Worm (Caenorhabditis elegans) whole organism, L3 larva: Measurements from ENCODE around the gene hst-3.1.
A peak's percentile ranks its signal among the peaks of the same experiment; 100 is the strongest.

Experiments
- R02D3.7 ChIP-seq: fragments of 150-350 bp; optimal IDR thresholded peaks from 2 replicates; lab custom pipeline; 2014; ENCODE audit warnings: missing biosample characterization, missing genetic modification characterization
- aly-2 ChIP-seq: fragments of 150-350 bp; optimal IDR thresholded peaks from 2 replicates; lab custom pipeline; 2014; ENCODE audit warnings: missing biosample characterization, missing genetic modification characterization
- ama-1 ChIP-seq: fragments of 150-350 bp; optimal IDR thresholded peaks from 2 replicates; lab custom pipeline; 2018
- ceh-28 ChIP-seq: fragments of 150-350 bp; optimal IDR thresholded peaks from 2 replicates; lab custom pipeline; 2014; ENCODE audit warnings: missing biosample characterization, missing genetic modification reagents, missing genetic modification characterization
- daf-12 ChIP-seq: fragments of 150-350 bp; optimal IDR thresholded peaks from 2 replicates; lab custom pipeline; 2014; ENCODE audit warnings: missing biosample characterization, missing genetic modification reagents, missing genetic modification characterization
- egl-5 ChIP-seq: fragments of 150-350 bp; optimal IDR thresholded peaks from 2 replicates; lab custom pipeline; 2017; ENCODE audit warnings: missing biosample characterization, missing genetic modification reagents, missing genetic modification characterization, inconsistent platforms
- elt-1 ChIP-seq: fragments of 150-350 bp; optimal IDR thresholded peaks from 2 replicates; lab custom pipeline; 2014; ENCODE audit warnings: missing biosample characterization, missing genetic modification characterization
- elt-3 ChIP-seq, 3 experiments: fragments of 150-350 bp in 1 of 3; sonication (generic microtip) in 2 of 3; optimal IDR thresholded peaks; 2 replicates in 2 of 3; 4 replicates in 1 of 3; lab custom pipeline; 2014 to 2017; ENCODE audit warnings: missing biosample characterization in 3 of 3, missing genetic modification characterization in 3 of 3
- eor-1 ChIP-seq, 2 experiments: fragments of 150-350 bp; optimal IDR thresholded peaks; 2 replicates each; lab custom pipeline; 2014 to 2018; ENCODE audit warnings: missing biosample characterization in 2 of 2, missing genetic modification characterization in 2 of 2
- fkh-10 ChIP-seq: sonication (generic microtip); optimal IDR thresholded peaks from 2 replicates; lab custom pipeline; 2017; ENCODE audit warnings: missing biosample characterization, missing genetic modification reagents, missing genetic modification characterization
- fkh-2 ChIP-seq: fragments of 150-350 bp; optimal IDR thresholded peaks from 2 replicates; lab custom pipeline; 2014; ENCODE audit warnings: missing biosample characterization, missing genetic modification reagents, missing genetic modification characterization
- hmg-11 ChIP-seq: sonication (generic microtip); optimal IDR thresholded peaks from 2 replicates; lab custom pipeline; 2016; ENCODE audit warnings: missing genetic modification characterization, missing compliant biosample characterization
- jun-1 ChIP-seq: fragments of 150-350 bp; optimal IDR thresholded peaks from 2 replicates; lab custom pipeline; 2014; ENCODE audit warnings: missing biosample characterization, missing genetic modification reagents, missing genetic modification characterization
- lin-15B ChIP-seq: fragments of 150-350 bp; optimal IDR thresholded peaks from 2 replicates; lab custom pipeline; 2014; ENCODE audit warnings: missing biosample characterization, missing genetic modification characterization
- mml-1 ChIP-seq: fragments of 150-350 bp; sonication (generic microtip); optimal IDR thresholded peaks from 3 replicates; lab custom pipeline; 2014; ENCODE audit warnings: missing biosample characterization, missing genetic modification characterization
- nfya-1 ChIP-seq: sonication (generic microtip); optimal IDR thresholded peaks from 2 replicates; lab custom pipeline; 2017; ENCODE audit warnings: missing genetic modification characterization, mild to moderate bottlenecking, missing compliant biosample characterization, antibody characterized with exemption, moderate library complexity; ENCODE audit not compliant: insufficient read depth
- nhr-11 ChIP-seq: fragments of 150-350 bp; optimal IDR thresholded peaks from 2 replicates; lab custom pipeline; 2014; ENCODE audit warnings: missing biosample characterization, missing genetic modification characterization
- nhr-12 ChIP-seq: fragments of 150-350 bp; optimal IDR thresholded peaks from 2 replicates; lab custom pipeline; 2014; ENCODE audit warnings: missing biosample characterization, missing genetic modification characterization
- nhr-23 ChIP-seq: fragments of 150-350 bp; optimal IDR thresholded peaks from 2 replicates; lab custom pipeline; 2014; ENCODE audit warnings: missing biosample characterization, missing genetic modification reagents, missing genetic modification characterization
- nhr-25 ChIP-seq: sonication (generic microtip); optimal IDR thresholded peaks from 2 replicates; lab custom pipeline; 2017; ENCODE audit warnings: missing biosample characterization, missing genetic modification characterization
- nhr-28 ChIP-seq: fragments of 150-350 bp; optimal IDR thresholded peaks from 2 replicates; lab custom pipeline; 2014; ENCODE audit warnings: missing biosample characterization, missing genetic modification characterization
- nhr-67 ChIP-seq: fragments of 150-350 bp; optimal IDR thresholded peaks from 2 replicates; lab custom pipeline; 2014; ENCODE audit warnings: missing biosample characterization, missing genetic modification characterization
- nhr-76 ChIP-seq: fragments of 150-350 bp; sonication (generic microtip); optimal IDR thresholded peaks from 5 replicates; lab custom pipeline; 2014; ENCODE audit warnings: missing biosample characterization, missing genetic modification characterization
- nhr-77 ChIP-seq: fragments of 150-350 bp; optimal IDR thresholded peaks from 2 replicates; lab custom pipeline; 2014; ENCODE audit warnings: missing biosample characterization, missing genetic modification characterization
- sea-2 ChIP-seq: fragments of 150-350 bp; sonication (generic microtip); optimal IDR thresholded peaks from 4 replicates; lab custom pipeline; 2014; ENCODE audit warnings: missing biosample characterization, missing genetic modification reagents, missing genetic modification characterization
- snpc-4 ChIP-seq: fragments of 150-350 bp; optimal IDR thresholded peaks from 2 replicates; lab custom pipeline; 2014; ENCODE audit warnings: missing biosample characterization, missing genetic modification characterization
- tbx-2 ChIP-seq: sonication (generic microtip); optimal IDR thresholded peaks from 2 replicates; lab custom pipeline; 2016; ENCODE audit warnings: mild to moderate bottlenecking, missing genetic modification characterization, missing compliant biosample characterization
- unc-62 ChIP-seq: fragments of 150-350 bp; sonication (generic microtip); optimal IDR thresholded peaks from 4 replicates; lab custom pipeline; 2014; ENCODE audit warnings: missing biosample characterization, missing genetic modification reagents, missing genetic modification characterization
- ztf-11 ChIP-seq: fragments of 150-350 bp; optimal IDR thresholded peaks from 2 replicates; lab custom pipeline; 2014; ENCODE audit warnings: missing biosample characterization, missing genetic modification characterization

hst-3.1 gene

DNA sequence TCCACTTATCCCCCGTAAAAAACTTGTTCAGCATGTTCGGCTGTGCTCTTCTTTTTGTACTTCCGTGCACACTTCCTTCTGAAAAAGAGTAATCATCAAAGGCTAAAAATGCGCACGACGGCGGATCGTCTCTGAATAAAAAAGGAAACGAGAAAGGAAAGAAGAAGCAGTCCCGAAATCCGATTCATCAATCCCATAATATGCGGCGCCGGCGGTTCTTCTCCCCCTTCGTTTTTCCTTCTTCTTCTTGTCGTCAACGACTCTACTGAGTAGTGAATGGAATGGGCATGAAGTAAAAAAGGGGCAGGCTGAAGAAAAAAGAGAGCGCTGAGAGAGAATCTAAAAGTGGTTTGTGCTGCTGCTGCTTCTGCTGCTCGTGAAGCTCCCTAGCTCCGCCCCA, 19.6 kb downstream of the hst-3.1 start:
- TF ChIP-seq fkh-10 (GFP tag; lab: Kevin White, UChicago) (peak; percentile 75), lin-15B (tag; lab: Kevin White, UChicago) (no peak), nfya-1 (peak; percentile 22)
- TF ChIP-seq, all 47 proteins: peak for 2

DNA sequence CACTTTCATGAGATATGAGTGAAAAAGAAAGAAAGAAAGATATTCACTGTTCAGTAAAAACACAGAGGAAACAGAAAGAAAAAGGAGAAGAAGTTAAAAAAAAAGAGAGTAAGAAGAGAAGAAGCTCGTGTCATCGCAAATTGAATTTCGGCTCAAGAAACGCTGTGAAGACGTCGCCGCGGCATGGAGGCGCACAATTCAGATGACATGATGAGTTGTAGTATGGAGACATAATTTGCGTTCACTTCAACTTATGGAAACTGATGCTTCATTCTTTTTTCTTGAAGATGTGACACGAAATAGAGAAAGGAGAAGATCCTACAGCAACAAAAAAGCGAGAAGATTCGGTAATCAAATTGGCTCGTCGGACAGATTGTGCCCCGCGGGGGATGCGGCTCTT, 20.7 kb downstream of the hst-3.1 start:
- TF ChIP-seq nhr-25 (no peak), nfya-1 (peak; percentile 30), fkh-10 (GFP tag; lab: Kevin White, UChicago) (peak; percentile 82)
- TF ChIP-seq, all 47 proteins: peak for 2

DNA sequence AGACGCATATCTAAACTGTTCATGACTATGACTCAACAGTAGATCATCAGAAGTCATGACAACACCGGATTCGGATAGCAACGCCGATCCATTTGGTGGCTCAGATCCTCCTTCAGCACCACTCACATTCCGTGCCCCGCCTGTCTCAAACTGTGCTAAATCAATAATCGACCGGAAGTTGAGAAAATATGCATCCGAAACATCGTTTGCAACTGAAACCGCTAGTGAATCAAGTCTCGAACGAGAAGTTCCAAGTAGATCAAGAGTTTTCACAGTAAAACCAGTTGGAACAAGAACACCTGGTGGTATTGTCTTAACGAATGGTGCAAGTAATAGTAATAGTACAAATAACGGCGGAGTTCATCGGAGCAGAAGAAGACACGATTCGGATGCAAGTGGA, 21.9 kb downstream of the hst-3.1 start:
- TF ChIP-seq fkh-2 (no peak), fkh-10 (GFP tag; lab: Kevin White, UChicago) (no peak), nhr-28 (tag; lab: Kevin White, UChicago) (no peak), nhr-77 (tag; lab: Kevin White, UChicago) (no peak), elt-1 (tag; lab: Kevin White, UChicago) (no peak), nhr-76 (tag; lab: Kevin White, UChicago) (no peak), nhr-12 (tag; lab: Kevin White, UChicago) (no peak)

DNA sequence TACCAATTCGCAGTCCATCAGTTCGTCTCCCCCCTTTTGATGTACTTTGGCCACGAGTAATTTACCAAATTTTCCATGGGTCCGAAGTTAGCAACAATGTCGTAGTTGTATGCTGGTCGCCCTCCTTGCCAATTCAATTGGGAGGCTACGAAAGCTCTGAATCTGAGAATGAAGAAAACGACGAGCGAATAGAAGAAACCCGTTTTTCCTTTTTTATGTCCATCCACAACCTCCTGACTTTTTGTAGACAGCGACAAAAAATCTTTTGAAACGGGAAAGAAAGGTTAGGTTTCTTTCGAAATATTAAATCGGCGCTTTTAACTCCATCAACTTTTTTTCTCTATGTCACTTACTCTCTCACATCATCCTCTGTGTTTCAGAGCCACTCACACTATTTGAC, 26.5 kb downstream of the hst-3.1 start:
- TF ChIP-seq fkh-10 (GFP tag; lab: Kevin White, UChicago) (peak; percentile 63), snpc-4 (no peak)

DNA sequence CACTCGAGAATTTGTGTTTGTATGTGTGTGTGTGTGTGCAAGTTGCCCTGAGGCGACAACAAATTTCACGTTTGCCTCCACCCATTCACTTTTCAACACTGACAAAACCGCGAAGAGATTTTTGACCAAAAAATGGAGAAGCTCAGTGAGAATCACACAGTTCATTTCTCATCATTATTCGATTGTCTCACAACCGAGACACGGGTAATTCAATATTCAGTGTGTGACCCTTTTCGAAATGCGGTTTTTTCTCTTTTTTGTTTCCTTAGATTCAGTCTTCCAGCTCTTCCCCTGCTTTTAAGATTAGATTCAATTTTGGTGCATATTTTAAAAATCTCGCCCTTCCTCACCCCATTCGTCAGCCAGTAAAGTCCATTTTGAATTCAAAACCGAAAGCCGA, 29.6 kb downstream of the hst-3.1 start:
- TF ChIP-seq elt-1 (tag; lab: Kevin White, UChicago) (no peak), nhr-23 (tag; lab: Kevin White, UChicago) (no peak), aly-2 (tag; lab: Kevin White, UChicago) (no peak), nhr-77 (tag; lab: Kevin White, UChicago) (no peak), tbx-2 (tag; lab: Kevin White, UChicago) (no peak), nhr-67 (tag; lab: Kevin White, UChicago) (no peak), mml-1 (tag; lab: Kevin White, UChicago) (no peak), ztf-11 (no peak), R02D3.7 (tag; lab: Kevin White, UChicago) (no peak), ceh-28 (tag; lab: Kevin White, UChicago) (no peak), ama-1 (lab: Kevin White, UChicago) (no peak), nfya-1 (no peak), nhr-76 (tag; lab: Kevin White, UChicago) (no peak)

DNA sequence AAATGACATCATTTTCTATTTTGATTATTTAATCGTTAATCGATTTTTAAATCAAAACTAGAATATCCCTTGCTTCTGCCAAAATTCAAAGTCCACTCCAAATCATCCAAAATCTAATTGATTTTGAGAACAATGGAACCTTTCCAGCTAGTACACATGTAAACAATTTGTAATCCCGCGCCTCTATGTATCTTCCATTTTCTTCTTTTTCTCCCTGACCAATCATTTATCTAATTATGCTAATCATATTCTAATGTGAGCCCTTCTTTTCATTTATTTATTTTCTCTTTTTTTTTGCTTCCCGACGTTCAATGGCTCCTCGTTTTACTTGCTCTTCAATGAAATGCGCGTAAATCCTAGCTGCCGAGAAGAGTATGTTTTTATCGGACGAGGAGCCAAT, 30.9 kb downstream of the hst-3.1 start:
- TF ChIP-seq aly-2 (tag; lab: Kevin White, UChicago) (no peak), nhr-77 (tag; lab: Kevin White, UChicago) (no peak)

DNA sequence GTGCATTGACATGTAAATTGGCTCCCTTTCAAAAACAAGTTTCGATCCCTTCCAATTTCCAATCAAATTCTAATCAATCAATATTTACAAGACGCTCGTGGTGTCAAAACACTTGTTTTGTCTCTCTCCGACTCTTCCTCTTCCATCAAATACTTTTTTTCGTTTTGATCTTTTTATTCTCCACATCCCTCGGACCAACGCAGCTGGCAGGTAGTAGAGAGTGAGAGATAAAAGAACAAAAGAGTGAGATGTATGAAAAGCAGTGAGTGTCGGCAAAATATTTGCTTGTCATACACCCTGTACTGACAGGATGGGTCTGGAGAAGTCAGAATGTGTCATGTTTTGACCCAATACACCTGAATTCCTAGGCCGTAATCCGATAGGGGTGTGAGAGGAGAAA, 32.3 kb downstream of the hst-3.1 start:
- TF ChIP-seq nhr-25 (no peak), nfya-1 (no peak), hmg-11 (tag; lab: Kevin White, UChicago) (no peak), nhr-11 (tag; lab: Kevin White, UChicago) (no peak), unc-62 (GFP tag; lab: Kevin White, UChicago) (no peak), sea-2 (GFP tag; lab: Kevin White, UChicago) (no peak), R02D3.7 (tag; lab: Kevin White, UChicago) (no peak), nhr-28 (tag; lab: Kevin White, UChicago) (no peak), egl-5 (tag; lab: Kevin White, UChicago) (no peak), eor-1 (tag; optimal IDR thresholded peaks at IDR 0.05; lab: Kevin White, UChicago) (no peak), daf-12 (tag; lab: Kevin White, UChicago) (no peak), jun-1 (tag; lab: Kevin White, UChicago) (no peak), elt-3 (tag; optimal IDR thresholded peaks at IDR 0.05; lab: Kevin White, UChicago) (no peak), mml-1 (tag; lab: Kevin White, UChicago) (no peak), ceh-28 (tag; lab: Kevin White, UChicago) (no peak)
